Worm (Caenorhabditis elegans): ENCODE data around the gene ZC404.16.

DNA sequence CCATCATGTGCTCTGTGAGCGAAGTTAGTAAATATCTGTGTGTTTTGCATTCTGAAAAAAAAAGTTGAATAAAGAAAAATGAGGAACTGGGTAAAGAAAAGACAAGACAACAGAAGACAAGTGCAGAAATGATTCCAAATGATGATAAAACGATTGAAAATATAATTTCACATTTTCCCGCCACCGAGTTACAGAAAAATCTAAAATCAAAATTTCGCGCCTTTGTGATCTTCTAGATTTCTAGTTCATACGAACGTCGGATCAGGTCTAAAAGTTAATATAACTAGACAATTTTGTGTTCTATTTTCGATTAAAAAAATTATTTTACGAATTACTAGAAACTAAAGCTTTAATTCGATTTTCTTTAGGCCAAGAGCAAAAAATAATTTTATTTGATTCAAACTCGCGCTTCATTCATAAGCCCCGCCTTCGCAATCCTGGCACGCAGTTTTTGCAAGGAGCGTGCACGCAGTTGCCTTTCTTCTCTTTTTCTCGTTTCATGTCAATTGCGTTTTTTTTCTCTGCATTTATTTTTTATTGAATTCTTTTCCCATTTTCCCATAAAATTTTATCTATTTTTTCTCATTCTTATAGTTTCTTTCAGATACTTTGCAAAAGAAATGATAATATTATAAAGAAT is 11.3 kb upstream of the ZC404.16 start, which contains the start of the genes spn-4 and spe-39:
- TF ChIP-seq blmp-1 (tag; optimal IDR thresholded peaks at IDR 0.05) (peak; percentile 66), elt-2 (tag; optimal IDR thresholded peaks at IDR 0.05) (peak; percentile 65)

All from whole organism, L1 larva.